Fruit fly (Drosophila melanogaster) whole organism, larva: ENCODE results near the gene CG8209.
A peak's percentile ranks its signal among the peaks of the same experiment; 100 is the strongest.

Experiments
- noc ChIP-seq: fragments of 200-800 bp; sonication (Bioruptor generic); optimal IDR thresholded peaks from 3 replicates; lab custom pipeline; 2019; ENCODE audit warnings: missing biosample characterization, mild to moderate bottlenecking, missing genetic modification characterization, moderate library complexity

CG8209 gene

dm6 chr3L:7976081-7976483 is at the start of gene CG8209, which contains the start of gene HP4:
Gene CG8209 (plus strand): TSS chr3L:7976406.
Gene HP4 (minus strand): TSS chr3L:7976154.
- peak; percentile 83 for TF ChIP-seq noc (tag; lab: Kevin White, UChicago)

dm6 chr3L:7934200-7934599 is 42.0 kb upstream of the CG8209 start:
- TF ChIP-seq noc (tag; lab: Kevin White, UChicago) = no peak

- TF ChIP-seq noc (tag; lab: Kevin White, UChicago) = peak; percentile 56
Observed at dm6 chr3L:7934857-7935256, 41.3 kb upstream of the CG8209 start.

dm6 chr3L:7935409-7935932 is 40.7 kb upstream of the CG8209 start:
- no peak for TF ChIP-seq noc (tag; lab: Kevin White, UChicago)

dm6 chr3L:7935933-7936494 is 40.2 kb upstream of the CG8209 start, which contains the start of the genes syd and Srp9:
Gene syd (minus strand): TSS chr3L:7936120.
Gene Srp9 (plus strand): TSS chr3L:7936373.
- no peak for TF ChIP-seq noc (tag; lab: Kevin White, UChicago)

dm6 chr3L:7938638-7939037 is 37.6 kb upstream of the CG8209 start:
- TF ChIP-seq noc (tag; lab: Kevin White, UChicago) = no peak

dm6 chr3L:7940558-7941238 is 35.5 kb upstream of the CG8209 start:
- peak; percentile 93 for TF ChIP-seq noc (tag; lab: Kevin White, UChicago)

- TF ChIP-seq noc (tag; lab: Kevin White, UChicago) = no peak
Observed at dm6 chr3L:7941514-7941913, 34.7 kb upstream of the CG8209 start.

- peak; percentile 91 for TF ChIP-seq noc (tag; lab: Kevin White, UChicago)
Observed at dm6 chr3L:7942403-7942952, 33.7 kb upstream of the CG8209 start.

dm6 chr3L:7943046-7943445 is 33.2 kb upstream of the CG8209 start:
- no peak for TF ChIP-seq noc (tag; lab: Kevin White, UChicago)

- TF ChIP-seq noc (tag; lab: Kevin White, UChicago) = peak; percentile 4
Observed at dm6 chr3L:7943950-7944349, 32.3 kb upstream of the CG8209 start.

dm6 chr3L:7946222-7946621 is 30.0 kb upstream of the CG8209 start, which contains the start of gene CG43880:
Gene CG43880 (minus strand): TSS chr3L:7946322.
- TF ChIP-seq noc (tag; lab: Kevin White, UChicago) = no peak

dm6 chr3L:7947880-7948286 is 28.3 kb upstream of the CG8209 start, which contains the start of gene exex:
Gene exex (plus strand): TSS chr3L:7948186.
- TF ChIP-seq noc (tag; lab: Kevin White, UChicago) = peak; percentile 63

dm6 chr3L:7949778-7950177 is 26.4 kb upstream of the CG8209 start:
- no peak for TF ChIP-seq noc (tag; lab: Kevin White, UChicago)

- peak; percentile 98 for TF ChIP-seq noc (tag; lab: Kevin White, UChicago)
Observed at dm6 chr3L:7951841-7952240, 24.4 kb upstream of the CG8209 start.

- TF ChIP-seq noc (tag; lab: Kevin White, UChicago) = no peak
Observed at dm6 chr3L:7952560-7952959, 23.6 kb upstream of the CG8209 start.
